Fruit fly (Drosophila melanogaster) whole organism, embryonic: ENCODE measurements around the gene CG16719.

Experiments
- Atf-2 ChIP-seq: fragments of 200-800 bp; sonication (Bioruptor generic); optimal IDR thresholded peaks from 2 replicates; lab custom pipeline; 2016; ENCODE audit warnings: missing biosample characterization, missing genetic modification characterization
- Bgb ChIP-seq: fragments of 200-800 bp; sonication (Bioruptor generic); IDR thresholded peaks from 2 replicates; pipeline ENCODE4 v1.3.6; 2022; ENCODE audit warnings: missing biosample characterization, missing genetic modification characterization; ENCODE audit not compliant: partially characterized antibody
- CG10565 ChIP-seq: fragments of 200-800 bp; sonication (Bioruptor generic); optimal IDR thresholded peaks from 3 replicates; lab custom pipeline; 2016; ENCODE audit warnings: missing biosample characterization, mild to moderate bottlenecking, missing genetic modification characterization
- CG11723 ChIP-seq: fragments of 200-800 bp; sonication (Bioruptor generic); optimal IDR thresholded peaks from 2 replicates; lab custom pipeline; 2017; ENCODE audit warnings: missing biosample characterization, mild to moderate bottlenecking, missing genetic modification characterization
- CG12104 ChIP-seq: fragments of 200-800 bp; sonication (Bioruptor generic); optimal IDR thresholded peaks from 3 replicates; lab custom pipeline; 2016; ENCODE audit warnings: missing biosample characterization, missing genetic modification characterization
- CG13296 ChIP-seq: fragments of 200-800 bp; sonication (Bioruptor generic); optimal IDR thresholded peaks from 3 replicates; lab custom pipeline; 2018; ENCODE audit warnings: missing biosample characterization, mild to moderate bottlenecking, missing genetic modification characterization
- CG14050 ChIP-seq: fragments of 200-800 bp; sonication (Bioruptor generic); IDR thresholded peaks from 3 replicates; pipeline ENCODE4 v1.3.6; 2022; ENCODE audit warnings: missing biosample characterization, missing genetic modification characterization
- CG14441 ChIP-seq: fragments of 200-800 bp; sonication (Bioruptor generic); IDR thresholded peaks from 2 replicates; pipeline ENCODE4 v1.3.6; 2022; ENCODE audit warnings: missing biosample characterization, missing genetic modification characterization
- CG15269 ChIP-seq: fragments of 200-800 bp; sonication (Bioruptor generic); optimal IDR thresholded peaks from 2 replicates; lab custom pipeline; 2018; ENCODE audit warnings: missing biosample characterization, mild to moderate bottlenecking, missing genetic modification characterization, moderate library complexity
- CG15696 ChIP-seq: fragments of 200-800 bp; sonication (Bioruptor generic); optimal IDR thresholded peaks from 2 replicates; lab custom pipeline; 2019; ENCODE audit warnings: missing biosample characterization, mild to moderate bottlenecking, missing genetic modification characterization, moderate library complexity
- CG1647 ChIP-seq: fragments of 200-800 bp; sonication (Bioruptor generic); optimal IDR thresholded peaks from 3 replicates; lab custom pipeline; 2016; ENCODE audit warnings: missing biosample characterization, missing genetic modification characterization
- CG18599 ChIP-seq: fragments of 200-800 bp; sonication (Bioruptor generic); optimal IDR thresholded peaks from 3 replicates; lab custom pipeline; 2017; ENCODE audit warnings: missing biosample characterization, missing genetic modification characterization, mild to moderate bottlenecking, moderate library complexity, missing genetic modification reagents
- CG2116 ChIP-seq: fragments of 200-800 bp; sonication (Bioruptor generic); optimal IDR thresholded peaks from 3 replicates; lab custom pipeline; 2018; ENCODE audit warnings: missing biosample characterization, mild to moderate bottlenecking, missing genetic modification characterization
- CG2889 ChIP-seq: fragments of 200-800 bp; sonication (Bioruptor generic); IDR thresholded peaks from 3 replicates; pipeline ENCODE4 v1.3.6; 2022; ENCODE audit warnings: missing biosample characterization, missing genetic modification characterization
- CG42726 ChIP-seq: fragments of 200-800 bp; sonication (Bioruptor generic); IDR thresholded peaks from 2 replicates; pipeline ENCODE4 v1.3.6; 2022; ENCODE audit warnings: missing biosample characterization, missing genetic modification characterization; ENCODE audit not compliant: partially characterized antibody
- CG43689 ChIP-seq: fragments of 200-800 bp; sonication (Bioruptor generic); IDR thresholded peaks from 2 replicates; pipeline ENCODE4 v1.3.6; 2022; ENCODE audit warnings: missing biosample characterization, missing genetic modification characterization
- CG5245 ChIP-seq: fragments of 200-800 bp; sonication (Bioruptor generic); optimal IDR thresholded peaks from 3 replicates; lab custom pipeline; 2016; ENCODE audit warnings: missing biosample characterization, missing genetic modification characterization
- CG6813 ChIP-seq: fragments of 200-800 bp; sonication (Bioruptor generic); optimal IDR thresholded peaks from 2 replicates; lab custom pipeline; 2017; ENCODE audit warnings: missing biosample characterization, missing genetic modification characterization, mild to moderate bottlenecking, moderate library complexity, missing genetic modification reagents
- CG6854 ChIP-seq: fragments of 200-800 bp; sonication (Bioruptor generic); optimal IDR thresholded peaks from 3 replicates; lab custom pipeline; 2017; ENCODE audit warnings: missing biosample characterization, mild to moderate bottlenecking, missing genetic modification characterization
- CG8924 ChIP-seq: fragments of 200-800 bp; optimal IDR thresholded peaks from 3 replicates; lab custom pipeline; 2019; ENCODE audit warnings: missing biosample characterization, mild to moderate bottlenecking, missing genetic modification characterization, moderate library complexity
- CG9215 ChIP-seq: fragments of 200-800 bp; sonication (Bioruptor generic); IDR thresholded peaks from 2 replicates; pipeline ENCODE4 v1.3.6; 2022; ENCODE audit warnings: missing biosample characterization, missing genetic modification characterization
- CG9437 ChIP-seq: fragments of 200-800 bp; sonication (Bioruptor generic); optimal IDR thresholded peaks from 2 replicates; lab custom pipeline; 2018; ENCODE audit warnings: missing biosample characterization, mild to moderate bottlenecking, missing genetic modification characterization
- CG9817 ChIP-seq: fragments of 200-800 bp; sonication (Bioruptor generic); optimal IDR thresholded peaks from 2 replicates; lab custom pipeline; 2018; ENCODE audit warnings: missing biosample characterization, mild to moderate bottlenecking, missing genetic modification characterization, moderate library complexity
- CG9876 ChIP-seq: fragments of 200-800 bp; sonication (Bioruptor generic); optimal IDR thresholded peaks from 2 replicates; lab custom pipeline; 2016; ENCODE audit warnings: missing biosample characterization, missing genetic modification characterization
- CHES-1-like ChIP-seq: fragments of 200-800 bp; sonication (Bioruptor generic); optimal IDR thresholded peaks from 2 replicates; lab custom pipeline; 2016; ENCODE audit warnings: missing biosample characterization, missing genetic modification characterization
- CkIIα-i1 ChIP-seq: fragments of 200-800 bp; sonication (Bioruptor generic); IDR thresholded peaks from 2 replicates; pipeline ENCODE4 v1.3.6; 2022; ENCODE audit warnings: missing biosample characterization, missing genetic modification characterization
- Doc2 ChIP-seq: fragments of 200-800 bp; sonication (Bioruptor generic); IDR thresholded peaks from 2 replicates; pipeline ENCODE4 v1.3.6; 2022; ENCODE audit warnings: missing biosample characterization, missing genetic modification characterization
- Dp ChIP-seq: fragments of 200-800 bp; sonication (Bioruptor generic); optimal IDR thresholded peaks from 2 replicates; lab custom pipeline; 2018; ENCODE audit warnings: missing biosample characterization, mild to moderate bottlenecking, missing genetic modification characterization, moderate library complexity
- HLHmδ ChIP-seq: fragments of 200-800 bp; sonication (Bioruptor generic); optimal IDR thresholded peaks from 2 replicates; lab custom pipeline; 2018; ENCODE audit warnings: missing biosample characterization, mild to moderate bottlenecking, missing genetic modification characterization, moderate library complexity
- Jarid2 ChIP-seq: fragments of 200-800 bp; sonication (Bioruptor generic); optimal IDR thresholded peaks from 3 replicates; lab custom pipeline; 2017; ENCODE audit warnings: mild to moderate bottlenecking, missing biosample characterization, missing genetic modification reagents, missing genetic modification characterization
- Myb ChIP-seq: fragments of 200-800 bp; sonication (Bioruptor generic); optimal IDR thresholded peaks from 2 replicates; lab custom pipeline; 2016; ENCODE audit warnings: missing biosample characterization, missing genetic modification characterization
- NFAT ChIP-seq: fragments of 200-800 bp; sonication (Bioruptor generic); IDR thresholded peaks from 2 replicates; pipeline ENCODE4 v1.3.6; 2022; ENCODE audit warnings: missing biosample characterization, missing genetic modification characterization
- Oli ChIP-seq: fragments of 200-800 bp; sonication (Bioruptor generic); optimal IDR thresholded peaks from 2 replicates; lab custom pipeline; 2018; ENCODE audit warnings: missing biosample characterization, mild to moderate bottlenecking, missing genetic modification characterization, moderate library complexity
- Xrp1 ChIP-seq: fragments of 200-800 bp; sonication (Bioruptor generic); IDR thresholded peaks from 2 replicates; pipeline ENCODE4 v1.3.6; 2022; ENCODE audit warnings: missing biosample characterization, missing genetic modification characterization
- ac ChIP-seq: fragments of 200-800 bp; sonication (Bioruptor generic); optimal IDR thresholded peaks from 3 replicates; lab custom pipeline; 2017; ENCODE audit warnings: missing biosample characterization, mild to moderate bottlenecking, missing genetic modification characterization
- ase ChIP-seq: fragments of 200-800 bp; sonication (Bioruptor generic); IDR thresholded peaks from 3 replicates; pipeline ENCODE4 v1.3.6; 2022; ENCODE audit warnings: missing biosample characterization, missing genetic modification characterization
- br ChIP-seq: fragments of >200 bp; optimal IDR thresholded peaks from 2 replicates; lab custom pipeline; 2017
- cas ChIP-seq: fragments of 200-800 bp; sonication (Bioruptor generic); IDR thresholded peaks from 2 replicates; pipeline ENCODE4 v1.3.6; 2022; ENCODE audit warnings: missing biosample characterization, missing genetic modification characterization
- fd96Cb ChIP-seq: fragments of 200-800 bp; sonication (Bioruptor generic); optimal IDR thresholded peaks from 2 replicates; lab custom pipeline; 2018; ENCODE audit warnings: missing biosample characterization, mild to moderate bottlenecking, missing genetic modification characterization, moderate library complexity
- ftz-f1 ChIP-seq: fragments of 200-800 bp; sonication (Bioruptor generic); optimal IDR thresholded peaks from 2 replicates; lab custom pipeline; 2016; ENCODE audit warnings: missing biosample characterization, missing genetic modification characterization
- grn ChIP-seq: fragments of 200-800 bp; sonication (Bioruptor generic); optimal IDR thresholded peaks from 3 replicates; lab custom pipeline; 2017; ENCODE audit warnings: missing biosample characterization, missing genetic modification characterization
- gro ChIP-seq: fragments of 200-800 bp; sonication (Bioruptor generic); optimal IDR thresholded peaks from 2 replicates; lab custom pipeline; 2016; ENCODE audit warnings: missing biosample characterization, missing genetic modification characterization
- her ChIP-seq: fragments of 200-800 bp; sonication (Bioruptor generic); optimal IDR thresholded peaks from 2 replicates; lab custom pipeline; 2016; ENCODE audit warnings: missing biosample characterization, missing genetic modification characterization
- lbe ChIP-seq: fragments of 200-800 bp; sonication (Bioruptor generic); optimal IDR thresholded peaks from 2 replicates; lab custom pipeline; 2016; ENCODE audit warnings: missing biosample characterization, mild to moderate bottlenecking, missing genetic modification characterization
- nerfin-1 ChIP-seq: fragments of 200-800 bp; sonication (Bioruptor generic); optimal IDR thresholded peaks from 3 replicates; lab custom pipeline; 2019; ENCODE audit warnings: missing biosample characterization, mild to moderate bottlenecking, missing genetic modification characterization, moderate library complexity
- pnt ChIP-seq: fragments of 200-800 bp; sonication (Bioruptor generic); optimal IDR thresholded peaks from 3 replicates; lab custom pipeline; 2016; ENCODE audit warnings: missing biosample characterization, missing genetic modification characterization
- scrt ChIP-seq: fragments of 200-800 bp; sonication (Bioruptor generic); optimal IDR thresholded peaks from 2 replicates; lab custom pipeline; 2018; ENCODE audit warnings: missing biosample characterization, mild to moderate bottlenecking, missing genetic modification characterization, moderate library complexity
- so ChIP-seq: fragments of 200-800 bp; sonication (Bioruptor generic); IDR thresholded peaks from 3 replicates; pipeline ENCODE4 v1.3.6; 2022; ENCODE audit warnings: missing biosample characterization, missing genetic modification characterization
- tap ChIP-seq: fragments of 200-800 bp; optimal IDR thresholded peaks from 3 replicates; lab custom pipeline; 2019; ENCODE audit warnings: missing biosample characterization, mild to moderate bottlenecking, missing genetic modification characterization, moderate library complexity
- tx ChIP-seq: fragments of 200-800 bp; sonication (Bioruptor generic); optimal IDR thresholded peaks from 2 replicates; lab custom pipeline; 2016; ENCODE audit warnings: missing biosample characterization, missing genetic modification characterization
- unc-4 ChIP-seq: fragments of 200-800 bp; sonication (Bioruptor generic); IDR thresholded peaks from 2 replicates; pipeline ENCODE4 v1.3.6; 2022; ENCODE audit warnings: missing biosample characterization, missing genetic modification characterization; ENCODE audit not compliant: partially characterized antibody

CG16719 gene

DNA sequence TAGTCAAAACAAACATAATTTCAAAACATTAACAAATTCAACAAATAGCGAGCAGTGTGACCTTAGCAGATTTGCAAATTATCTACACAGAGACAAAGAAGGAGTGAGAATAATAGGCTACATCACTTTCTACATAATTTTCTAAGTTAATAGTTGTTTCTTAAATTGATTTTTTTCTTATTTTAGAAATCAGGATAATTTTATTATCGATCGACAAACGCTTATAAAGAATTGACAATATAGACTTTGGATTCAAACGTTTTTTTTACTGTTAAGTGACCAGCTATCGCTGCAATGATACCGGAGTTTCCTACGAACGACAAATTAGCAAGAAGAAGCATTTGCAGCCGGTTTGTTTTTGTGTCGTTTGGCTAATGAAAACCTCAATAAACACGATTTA lies 38.1 kb downstream of the CG16719 start, which contains the start of the genes nbs and defl (continued):
- TF ChIP-seq pnt (GFP tag; lab: Kevin White, UChicago) (peak; percentile 61), Myb (GFP tag; lab: Kevin White, UChicago) (peak; percentile 48), Doc2 (GFP tag; lab: Robert Waterston, UW) (no peak), so (no peak; the same call in 2 of the 3 replicates), cas (GFP tag; lab: Robert Waterston, UW) (0 out of 2 replicates have a peak, but pooled peaks have one; percentile 36), CG9876 (GFP tag; lab: Kevin White, UChicago) (peak; percentile 55), scrt (GFP tag; lab: Kevin White, UChicago) (peak; percentile 60), CG8924 (tag; lab: Kevin White, UChicago) (peak; percentile 59), nerfin-1 (tag; lab: Kevin White, UChicago) (peak; percentile 45), Xrp1 (GFP tag; lab: Robert Waterston, UW) (peak; percentile 76), CG9215 (GFP tag; lab: Robert Waterston, UW) (peak; percentile 81), CG5245 (GFP tag; lab: Kevin White, UChicago) (peak; percentile 32), ase (GFP tag; lab: Robert Waterston, UW) (peak; percentile 62; the same call in 2 of the 3 replicates), Atf-2 (GFP tag; lab: Kevin White, UChicago) (peak; percentile 63), gro (GFP tag; lab: Kevin White, UChicago) (peak; percentile 57), ftz-f1 (no peak), ac (no peak), CG18599 (GFP tag; lab: Kevin White, UChicago) (no peak), lbe (GFP tag; lab: Kevin White, UChicago) (peak; percentile 66), CG15269 (tag; lab: Kevin White, UChicago) (no peak), CG12104 (GFP tag; lab: Kevin White, UChicago) (peak; percentile 53), CG13296 (GFP tag; lab: Kevin White, UChicago) (peak; percentile 49), fd96Cb (tag; lab: Kevin White, UChicago) (peak; percentile 47), grn (GFP tag; lab: Kevin White, UChicago) (no peak), CG2116 (GFP tag; lab: Kevin White, UChicago) (peak; percentile 7), CG10565 (GFP tag; lab: Kevin White, UChicago) (no peak), CG15696 (tag; lab: Kevin White, UChicago) (peak; percentile 66), unc-4 (GFP tag; lab: Robert Waterston, UW) (peak; percentile 63; the same call in 1 of the 2 replicates), CG42726 (no peak), Jarid2 (GFP tag; lab: Kevin White, UChicago) (no peak), CG11723 (GFP tag; lab: Kevin White, UChicago) (no peak), tx (GFP tag; lab: Kevin White, UChicago) (peak; percentile 57), Oli (tag; lab: Kevin White, UChicago) (peak; percentile 44), CG9817 (tag; lab: Kevin White, UChicago) (peak; percentile 61), CG14441 (GFP tag; lab: Robert Waterston, UW) (peak; percentile 86), NFAT (GFP tag; lab: Robert Waterston, UW) (peak; percentile 67; the same call in 1 of the 2 replicates), Bgb (peak; percentile 12; the same call in 1 of the 2 replicates), CG14050 (GFP tag; lab: Robert Waterston, UW) (peak; percentile 43; the same call in 1 of the 3 replicates), CG1647 (peak; percentile 31), CG6854 (GFP tag; lab: Kevin White, UChicago) (no peak), CG43689 (GFP tag; lab: Robert Waterston, UW) (no peak), her (GFP tag; lab: Kevin White, UChicago) (no peak), tap (no peak), CG6813 (GFP tag; lab: Kevin White, UChicago) (no peak), CG9437 (GFP tag; lab: Kevin White, UChicago) (peak; percentile 38), br (lab: Kevin White, UChicago) (no peak), CkIIα-i1 (GFP tag; lab: Robert Waterston, UW) (no peak), HLHmδ (GFP tag; lab: Kevin White, UChicago) (no peak), CG2889 (GFP tag; lab: Robert Waterston, UW) (peak; percentile 54; the same call in 2 of the 3 replicates), CHES-1-like (GFP tag; lab: Kevin White, UChicago) (peak; percentile 76), Dp (GFP tag; lab: Kevin White, UChicago) (peak; percentile 33)
